Worm (Caenorhabditis elegans): ENCODE measurements around the gene F42G8.8.

The F42G8.8 gene

ce11 chrIV:8118790-8119189, at the start of gene F42G8.8:
TSS of gene F42G8.8 (plus strand) at chrIV:8119090.
- no peak for TF ChIP-seq aly-2 (tag; optimal IDR thresholded peaks at IDR 0.05)
- no peak for TF ChIP-seq nhr-67 (tag; optimal IDR thresholded peaks at IDR 0.05)
- TF ChIP-seq eor-1 (tag; optimal IDR thresholded peaks at IDR 0.05), result no peak
- TF ChIP-seq elt-1 (tag; optimal IDR thresholded peaks at IDR 0.05), result no peak
- TF ChIP-seq fos-1 (tag; optimal IDR thresholded peaks at IDR 0.05), result no peak
- TF ChIP-seq egl-5 (tag; optimal IDR thresholded peaks at IDR 0.05), result no peak
- TF ChIP-seq ztf-11 (tag; optimal IDR thresholded peaks at IDR 0.05), result no peak
- TF ChIP-seq nfya-1 (tag; optimal IDR thresholded peaks at IDR 0.05; ENCODE audit: insufficient read depth), result no peak
- no peak for TF ChIP-seq unc-62 (GFP tag; optimal IDR thresholded peaks at IDR 0.05)

- no peak for TF ChIP-seq ceh-16 (tag; optimal IDR thresholded peaks at IDR 0.05)
- no peak for TF ChIP-seq ztf-4 (tag; optimal IDR thresholded peaks at IDR 0.05)
- TF ChIP-seq unc-62 (GFP tag; optimal IDR thresholded peaks at IDR 0.05), result peak; percentile 82
- TF ChIP-seq hmg-11 (tag; optimal IDR thresholded peaks at IDR 0.05), result peak; percentile 6
- TF ChIP-seq nhr-28 (tag; optimal IDR thresholded peaks at IDR 0.05), result no peak
- TF ChIP-seq nfya-1 (tag; optimal IDR thresholded peaks at IDR 0.05; ENCODE audit: insufficient read depth), result peak; percentile 47
- no peak for TF ChIP-seq nhr-67 (tag; optimal IDR thresholded peaks at IDR 0.05)
- no peak for TF ChIP-seq skn-1 (tag; optimal IDR thresholded peaks at IDR 0.05)
- peak; percentile 91 for TF ChIP-seq elt-1 (tag; optimal IDR thresholded peaks at IDR 0.05)
- no peak for TF ChIP-seq fkh-10 (GFP tag; optimal IDR thresholded peaks at IDR 0.05)
- TF ChIP-seq mml-1 (tag; optimal IDR thresholded peaks at IDR 0.05), result no peak
- no peak for TF ChIP-seq ztf-11 (tag; optimal IDR thresholded peaks at IDR 0.05)
- TF ChIP-seq pqm-1 (tag; optimal IDR thresholded peaks at IDR 0.05), result no peak
- peak; percentile 84 for TF ChIP-seq lin-39 (tag; optimal IDR thresholded peaks at IDR 0.05)
- TF ChIP-seq ceh-82 (tag; optimal IDR thresholded peaks at IDR 0.05), result no peak
Measured at ce11 chrIV:8069104-8069503, 49.8 kb upstream of the F42G8.8 start.

- TF ChIP-seq lin-39 (tag; optimal IDR thresholded peaks at IDR 0.05) (peak; percentile 79), zag-1 (tag; optimal IDR thresholded peaks at IDR 0.05) (no peak), lin-15B (tag; optimal IDR thresholded peaks at IDR 0.05) (no peak), nhr-28 (tag; optimal IDR thresholded peaks at IDR 0.05) (no peak), elt-1 (tag; optimal IDR thresholded peaks at IDR 0.05) (peak; percentile 46), unc-62 (GFP tag; optimal IDR thresholded peaks at IDR 0.05) (peak; percentile 27), nfya-1 (tag; optimal IDR thresholded peaks at IDR 0.05; ENCODE audit: insufficient read depth) (peak; percentile 19)
Measured at ce11 chrIV:8070299-8070698, 48.6 kb upstream of the F42G8.8 start.

- no peak for TF ChIP-seq egl-5 (tag; optimal IDR thresholded peaks at IDR 0.05)
- TF ChIP-seq pha-4 (tag; optimal IDR thresholded peaks at IDR 0.05), result no peak
- TF ChIP-seq skn-1 (tag; optimal IDR thresholded peaks at IDR 0.05), result no peak
- TF ChIP-seq nhr-11 (tag; optimal IDR thresholded peaks at IDR 0.05), result no peak
- no peak for TF ChIP-seq fkh-2 (tag; optimal IDR thresholded peaks at IDR 0.05)
- TF ChIP-seq nhr-237 (tag; optimal IDR thresholded peaks at IDR 0.05), result no peak
- no peak for TF ChIP-seq lsy-12 (tag; optimal IDR thresholded peaks at IDR 0.05)
- no peak for TF ChIP-seq zag-1 (tag; optimal IDR thresholded peaks at IDR 0.05)
- TF ChIP-seq ceh-16 (tag; optimal IDR thresholded peaks at IDR 0.05), result no peak
- no peak for TF ChIP-seq hmg-11 (tag; optimal IDR thresholded peaks at IDR 0.05)
- TF ChIP-seq pqm-1 (tag; optimal IDR thresholded peaks at IDR 0.05), result no peak
- no peak for TF ChIP-seq elt-2 (tag; optimal IDR thresholded peaks at IDR 0.05)
- no peak for TF ChIP-seq nfya-1 (tag; optimal IDR thresholded peaks at IDR 0.05; ENCODE audit: insufficient read depth)
- no peak for TF ChIP-seq nhr-28 (tag; optimal IDR thresholded peaks at IDR 0.05)
- no peak for TF ChIP-seq aly-2 (tag; optimal IDR thresholded peaks at IDR 0.05)
- no peak for TF ChIP-seq tbx-2 (tag; optimal IDR thresholded peaks at IDR 0.05)
- no peak for TF ChIP-seq sea-2 (GFP tag; optimal IDR thresholded peaks at IDR 0.05)
Measured at ce11 chrIV:8070934-8071333, 48.0 kb upstream of the F42G8.8 start.

ce11 chrIV:8075516-8075915, 43.4 kb upstream of the F42G8.8 start:
- TF ChIP-seq snpc-4 (tag; optimal IDR thresholded peaks at IDR 0.05) (peak; percentile 9), lin-39 (tag; optimal IDR thresholded peaks at IDR 0.05) (no peak)

- no peak for TF ChIP-seq nhr-28 (tag; optimal IDR thresholded peaks at IDR 0.05)
- TF ChIP-seq fkh-10 (GFP tag; optimal IDR thresholded peaks at IDR 0.05), result peak; percentile 40
- TF ChIP-seq lsy-12 (tag; optimal IDR thresholded peaks at IDR 0.05), result no peak
- no peak for TF ChIP-seq nhr-237 (tag; optimal IDR thresholded peaks at IDR 0.05)
Measured at ce11 chrIV:8076511-8076910, 42.4 kb upstream of the F42G8.8 start.

All from whole organism, L3 larva.